Worm (Caenorhabditis elegans) whole organism, L1 larva: ENCODE measurements around the gene F32G8.3.

Experiments used
- C04F5.9 ChIP-seq: sonication (generic microtip); optimal IDR thresholded peaks from 2 replicates; lab custom pipeline; 2016; ENCODE audit warnings: missing genetic modification characterization, missing compliant biosample characterization
- C16A3.4 ChIP-seq: fragments of 150-350 bp; optimal IDR thresholded peaks from 2 replicates; lab custom pipeline; 2014; ENCODE audit warnings: missing biosample characterization, missing genetic modification characterization
- C34B4.2 ChIP-seq: sonication (generic microtip); optimal IDR thresholded peaks from 2 replicates; lab custom pipeline; 2017; ENCODE audit warnings: mild to moderate bottlenecking, missing genetic modification characterization, missing compliant biosample characterization
- F16B12.6 ChIP-seq: fragments of 150-350 bp; optimal IDR thresholded peaks from 2 replicates; lab custom pipeline; 2014; ENCODE audit warnings: missing biosample characterization, missing genetic modification characterization
- aly-2 ChIP-seq: fragments of 150-350 bp; optimal IDR thresholded peaks from 2 replicates; lab custom pipeline; 2014; ENCODE audit warnings: missing biosample characterization, missing genetic modification characterization
- blmp-1 ChIP-seq: fragments of 150-350 bp; optimal IDR thresholded peaks from 2 replicates; lab custom pipeline; 2014; ENCODE audit warnings: missing biosample characterization, missing genetic modification characterization
- ceh-63 ChIP-seq: fragments of 200-800 bp; sonication (Bioruptor generic); optimal IDR thresholded peaks from 2 replicates; lab custom pipeline; 2018; ENCODE audit warnings: mild to moderate bottlenecking, missing genetic modification characterization, missing compliant biosample characterization
- ceh-90 ChIP-seq: sonication (generic microtip); optimal IDR thresholded peaks from 2 replicates; lab custom pipeline; 2016; ENCODE audit warnings: missing genetic modification characterization, missing compliant biosample characterization
- dpl-1 ChIP-seq, 3 experiments: fragments of 150-350 bp in 2 of 3; sonication (generic microtip) in 1 of 3; optimal IDR thresholded peaks; 2 replicates each; lab custom pipeline; 2014 to 2017; ENCODE audit warnings: missing biosample characterization in 3 of 3, missing genetic modification characterization in 3 of 3, missing genetic modification reagents in 3 of 3
- efl-1 ChIP-seq, 4 experiments: fragments of 150-350 bp; optimal IDR thresholded peaks in 3 of 4; peaks in 1 of 4; 1 replicate in 1 of 4; 2 replicates in 3 of 4; lab custom pipeline; 2014; ENCODE audit warnings: missing biosample characterization in 2 of 4, missing genetic modification characterization in 2 of 4, missing genetic modification reagents in 2 of 4
- ets-5 ChIP-seq: fragments of 200-800 bp; sonication (Bioruptor generic); IDR thresholded peaks from 2 replicates; pipeline ENCODE4 v1.3.6; 2022; ENCODE audit warnings: missing genetic modification characterization, missing compliant biosample characterization
- fkh-8 ChIP-seq: sonication (generic microtip); optimal IDR thresholded peaks from 2 replicates; lab custom pipeline; 2016; ENCODE audit warnings: mild to moderate bottlenecking, missing genetic modification characterization, missing compliant biosample characterization
- grh-1 ChIP-seq: fragments of 200-800 bp; sonication (Bioruptor generic); IDR thresholded peaks from 2 replicates; pipeline ENCODE4 v1.3.6; 2022; ENCODE audit warnings: missing genetic modification reagents, missing genetic modification characterization, missing compliant biosample characterization
- hlh-4 ChIP-seq: sonication (generic microtip); optimal IDR thresholded peaks from 2 replicates; lab custom pipeline; 2016; ENCODE audit warnings: mild to moderate bottlenecking, missing genetic modification characterization, missing compliant biosample characterization
- jun-1 ChIP-seq: fragments of 150-350 bp; optimal IDR thresholded peaks from 2 replicates; lab custom pipeline; 2014; ENCODE audit warnings: missing biosample characterization, missing genetic modification reagents, missing genetic modification characterization
- lin-14 ChIP-seq: fragments of 200-800 bp; sonication (Bioruptor generic); optimal IDR thresholded peaks from 2 replicates; lab custom pipeline; 2018; ENCODE audit warnings: mild to moderate bottlenecking, missing genetic modification characterization, moderate library complexity, missing compliant biosample characterization
- lin-15B ChIP-seq: fragments of 150-350 bp; sonication (generic microtip); optimal IDR thresholded peaks from 3 replicates; lab custom pipeline; 2014; ENCODE audit warnings: missing biosample characterization, missing genetic modification characterization
- lin-35 ChIP-seq, 2 experiments: fragments of 150-350 bp; optimal IDR thresholded peaks; 2 replicates each; lab custom pipeline; 2014; ENCODE audit warnings: missing biosample characterization in 2 of 2, missing genetic modification characterization in 2 of 2, missing genetic modification reagents in 2 of 2
- lin-39 ChIP-seq: fragments of 150-350 bp; optimal IDR thresholded peaks from 2 replicates; lab custom pipeline; 2014; ENCODE audit warnings: missing biosample characterization, missing genetic modification reagents, missing genetic modification characterization
- nhr-19 ChIP-seq: fragments of 200-800 bp; sonication (Bioruptor generic); conservative IDR thresholded peaks from 2 replicates; pipeline ENCODE4 v1.3.6; 2022; ENCODE audit warnings: missing genetic modification characterization, missing compliant biosample characterization
- nhr-20 ChIP-seq: sonication (generic microtip); optimal IDR thresholded peaks from 2 replicates; lab custom pipeline; 2016; ENCODE audit warnings: mild to moderate bottlenecking, missing genetic modification characterization, missing compliant biosample characterization
- nhr-76 ChIP-seq: sonication (generic microtip); optimal IDR thresholded peaks from 2 replicates; lab custom pipeline; 2017; ENCODE audit warnings: missing biosample characterization, missing genetic modification characterization
- nhr-77 ChIP-seq: fragments of 150-350 bp; optimal IDR thresholded peaks from 2 replicates; lab custom pipeline; 2014; ENCODE audit warnings: missing biosample characterization, missing genetic modification characterization
- nhr-85 ChIP-seq: sonication (generic microtip); peaks from one replicate; lab custom pipeline; 2016; ENCODE audit warnings: missing genetic modification characterization, inconsistent platforms, missing compliant biosample characterization
- rnt-1 ChIP-seq: sonication (generic microtip); optimal IDR thresholded peaks from 2 replicates; lab custom pipeline; 2016; ENCODE audit warnings: mild to moderate bottlenecking, missing genetic modification characterization, moderate library complexity, missing compliant biosample characterization
- sox-4 ChIP-seq: sonication (generic microtip); optimal IDR thresholded peaks from 2 replicates; lab custom pipeline; 2016; ENCODE audit warnings: missing genetic modification characterization, missing compliant biosample characterization
- sup-37 ChIP-seq: fragments of 200-800 bp; sonication (Bioruptor generic); optimal IDR thresholded peaks from 2 replicates; lab custom pipeline; 2018; ENCODE audit warnings: mild to moderate bottlenecking, missing genetic modification characterization, missing compliant biosample characterization
- tbx-2 ChIP-seq: sonication (generic microtip); optimal IDR thresholded peaks from 2 replicates; lab custom pipeline; 2016; ENCODE audit warnings: missing genetic modification characterization, missing compliant biosample characterization
- tlp-1 ChIP-seq: fragments of 150-350 bp; optimal IDR thresholded peaks from 2 replicates; lab custom pipeline; 2014; ENCODE audit warnings: missing biosample characterization, missing genetic modification characterization
- unc-98 ChIP-seq: fragments of 200-800 bp; sonication (Bioruptor generic); IDR thresholded peaks from 2 replicates; pipeline ENCODE4 v1.3.6; 2022; ENCODE audit warnings: missing genetic modification characterization, missing compliant biosample characterization
- vab-15 ChIP-seq: sonication (generic microtip); optimal IDR thresholded peaks from 2 replicates; lab custom pipeline; 2017; ENCODE audit warnings: missing genotype, mild to moderate bottlenecking, missing genetic modification characterization, missing compliant biosample characterization
- zip-4 ChIP-seq: fragments of 200-800 bp; sonication (Bioruptor generic); optimal IDR thresholded peaks from 2 replicates; lab custom pipeline; 2018; ENCODE audit warnings: mild to moderate bottlenecking, missing genetic modification characterization, moderate library complexity, missing compliant biosample characterization
- ztf-11 ChIP-seq, 2 experiments: sonication (generic microtip); optimal IDR thresholded peaks; 2 replicates each; lab custom pipeline; 2016 to 2017; ENCODE audit warnings: missing genetic modification characterization in 2 of 2, missing biosample characterization in 1 of 2, missing compliant biosample characterization in 1 of 2

F32G8.3 gene

ce11 chrV:10555239-10555638 lies at the start of gene F32G8.3:
F32G8.3 (minus strand) TSS chrV:10555339.
- TF ChIP-seq nhr-76 (no peak), nhr-20 (tag; lab: Kevin White, UChicago) (no peak), sup-37 (no peak), ztf-11 (tag; optimal IDR thresholded peaks at IDR 0.05; lab: Kevin White, UChicago) (no peak), vab-15 (tag; lab: Kevin White, UChicago) (no peak), C04F5.9 (tag; lab: Kevin White, UChicago) (no peak), C16A3.4 (no peak), C34B4.2 (tag; lab: Kevin White, UChicago) (no peak), hlh-4 (tag; lab: Kevin White, UChicago) (no peak), nhr-77 (tag; lab: Kevin White, UChicago) (no peak)

DNA sequence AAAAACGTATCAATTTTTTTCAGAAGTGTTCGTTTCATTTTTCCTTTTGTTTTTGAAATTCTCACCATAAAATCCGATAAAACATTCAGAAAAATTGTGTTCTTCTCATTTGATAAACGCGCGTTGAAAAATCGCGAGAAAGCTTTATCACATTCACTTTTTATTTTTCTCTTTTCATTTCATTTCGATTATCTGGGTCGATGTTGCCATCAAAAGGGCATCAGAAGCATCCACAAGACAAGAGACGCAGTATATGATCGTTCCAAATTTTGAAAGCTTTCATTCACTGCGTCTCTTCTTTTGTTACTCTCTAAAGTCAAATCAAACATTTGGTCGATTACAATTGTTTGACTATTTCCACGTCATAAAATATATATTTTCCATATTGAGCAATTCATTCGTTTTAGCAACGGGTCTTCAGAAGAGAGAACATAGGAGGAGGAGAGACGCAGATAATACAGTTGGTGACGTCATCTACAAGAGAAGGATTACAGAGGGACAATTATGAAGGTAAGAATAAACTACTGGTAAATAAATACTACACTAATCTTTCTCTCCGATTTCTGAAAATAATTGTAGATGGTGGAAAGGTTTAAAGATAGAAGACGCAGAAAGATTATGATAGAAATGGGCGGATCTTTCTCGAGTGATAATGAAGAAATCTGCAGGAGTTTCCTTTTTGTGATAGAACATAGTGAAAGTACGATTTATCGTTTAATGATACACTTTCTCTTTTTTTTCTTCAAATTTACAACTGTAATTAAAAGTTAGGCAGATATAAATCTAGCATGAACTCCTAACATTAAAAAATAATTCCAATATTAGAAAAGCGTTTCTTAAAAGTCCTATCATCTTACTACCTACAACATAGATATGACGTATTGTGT lies 47.2 kb upstream of the F32G8.3 start, which contains the start of gene H27A22.1:
Gene H27A22.1, plus strand, starts transcription at position 505 of the 887 bp plus-strand sequence.
- TF ChIP-seq blmp-1 (tag; lab: Kevin White, UChicago) = peak; percentile 98
- peak; percentile 62 for TF ChIP-seq nhr-85
- no peak for TF ChIP-seq rnt-1

DNA sequence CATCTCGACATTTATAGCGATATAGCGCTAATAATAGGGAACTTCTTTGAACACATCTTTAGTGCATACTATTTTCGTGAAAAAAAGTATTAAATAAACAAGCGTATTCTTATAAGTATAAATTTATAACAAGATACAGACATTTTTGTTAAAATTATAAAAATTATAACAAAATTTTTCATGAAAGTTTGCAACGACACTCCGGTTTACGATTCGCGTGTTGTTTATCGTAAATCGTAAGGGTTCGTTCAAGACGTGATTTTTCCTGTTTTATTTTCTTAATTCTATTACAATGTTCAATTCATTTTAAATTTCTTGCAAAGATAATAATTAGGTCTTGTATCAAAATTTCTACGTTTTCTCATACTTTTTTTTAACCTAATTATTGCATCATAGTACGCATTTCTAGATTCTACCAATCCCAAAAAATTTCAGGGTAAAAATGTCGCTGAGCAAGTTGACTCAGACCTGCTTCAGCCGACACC lies 43.6 kb upstream of the F32G8.3 start, which contains the start of gene scpl-4:
Gene scpl-4, plus strand, starts transcription at position 435 of the 485 bp plus-strand sequence.
- TF ChIP-seq sox-4 = no peak
- no peak for TF ChIP-seq nhr-77 (tag; lab: Kevin White, UChicago)
- no peak for TF ChIP-seq lin-14 (GFP tag; lab: Kevin White, UChicago)
- peak; percentile 12 for TF ChIP-seq blmp-1 (tag; lab: Kevin White, UChicago)
- peak in 1 of 2 experiments; percentile 26 for TF ChIP-seq lin-35 (GFP tag; optimal IDR thresholded peaks at IDR 0.05; lab: Kevin White, UChicago)
- TF ChIP-seq F16B12.6 = no peak
- TF ChIP-seq zip-4 = no peak
- TF ChIP-seq dpl-1 (GFP tag; optimal IDR thresholded peaks at IDR 0.05; lab: Kevin White, UChicago) = peak in 1 of 3 experiments; percentile 30
- TF ChIP-seq tbx-2 (tag; lab: Kevin White, UChicago) = no peak
- TF ChIP-seq jun-1 = no peak
- no peak for TF ChIP-seq grh-1 (GFP tag; lab: Robert Waterston, UW)
- peak in 1 of 2 experiments; percentile 1 for TF ChIP-seq efl-1 (optimal IDR thresholded peaks at IDR 0.05; lab: Kevin White, UChicago)
- no peak for TF ChIP-seq efl-1 (GFP tag; optimal IDR thresholded peaks at IDR 0.05 in 1 of 2; lab: Kevin White, UChicago)
- TF ChIP-seq tlp-1 = no peak

DNA sequence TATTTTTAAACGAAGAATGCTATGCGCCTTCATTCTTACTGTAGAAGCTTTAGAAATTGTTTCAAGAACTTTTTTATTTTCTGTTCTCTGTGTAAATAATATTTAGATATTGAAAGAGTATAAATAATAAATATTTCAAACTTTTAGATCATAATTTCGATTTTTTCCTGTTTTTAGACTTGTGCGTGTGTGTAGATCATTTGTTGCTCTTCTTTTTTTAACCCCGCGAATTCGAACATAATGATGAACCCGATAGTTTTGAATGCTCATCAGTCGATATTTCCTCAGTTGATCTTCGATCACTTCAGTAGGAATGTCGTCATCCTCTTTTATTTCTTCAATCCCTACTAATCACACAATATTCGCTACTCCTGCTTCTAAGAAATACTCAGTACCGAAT lies 42.1 kb upstream of the F32G8.3 start, which contains the start of gene T21C9.13:
Gene T21C9.13, plus strand, starts transcription at position 33 of the 400 bp plus-strand sequence.
- TF ChIP-seq nhr-19 (GFP tag; lab: Robert Waterston, UW) = no peak
- TF ChIP-seq fkh-8 (tag; lab: Kevin White, UChicago) = no peak

DNA sequence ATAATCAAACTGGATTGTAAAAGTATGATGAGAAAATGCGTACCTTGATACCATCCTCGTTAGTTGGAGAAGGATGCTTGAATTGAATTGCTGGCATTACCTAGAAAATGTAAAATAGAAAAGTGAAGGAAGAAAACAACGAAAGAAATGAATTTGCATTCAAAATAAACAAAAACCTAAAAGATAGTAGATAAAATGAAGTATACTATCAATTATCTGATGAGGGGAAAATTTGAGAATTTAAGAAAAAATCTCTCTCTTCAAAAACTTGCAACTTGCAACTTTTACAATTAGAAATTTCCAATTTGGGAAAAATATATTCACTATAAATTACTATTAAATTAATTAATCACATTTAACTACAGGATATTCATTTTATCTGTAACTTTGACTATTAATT lies 39.7 kb upstream of the F32G8.3 start, which contains the start of gene T21C9.11:
Gene T21C9.11, minus strand, starts transcription at position 101 of the 400 bp plus-strand sequence.
- no peak for TF ChIP-seq ceh-63 (GFP tag; lab: Kevin White, UChicago)
- no peak for TF ChIP-seq ets-5
- no peak for TF ChIP-seq nhr-85
- TF ChIP-seq zip-4 = no peak
- no peak for TF ChIP-seq aly-2
- no peak for TF ChIP-seq lin-15B (tag; lab: Kevin White, UChicago)
- TF ChIP-seq lin-39 (tag; lab: Kevin White, UChicago) = no peak
- TF ChIP-seq grh-1 (GFP tag; lab: Robert Waterston, UW) = no peak
- no peak for TF ChIP-seq unc-98 (GFP tag; lab: Robert Waterston, UW)
- no peak for TF ChIP-seq ceh-90 (tag; lab: Kevin White, UChicago)
- TF ChIP-seq blmp-1 (tag; lab: Kevin White, UChicago) = no peak
